Worm (Caenorhabditis elegans): ENCODE data around the gene dos-2.

- TF ChIP-seq lin-39 (tag; optimal IDR thresholded peaks at IDR 0.05) (no peak), dpl-1 (GFP tag; optimal IDR thresholded peaks at IDR 0.05) (no peak), lin-38 (GFP tag; IDR thresholded peaks at IDR 0.05) (no peak), lin-13 (GFP tag; optimal IDR thresholded peaks at IDR 0.05) (no peak), F49E8.2 (tag; optimal IDR thresholded peaks at IDR 0.05; ENCODE audit: borderline replicate concordance) (no peak), ceh-82 (tag; optimal IDR thresholded peaks at IDR 0.05) (no peak), snpc-4 (tag; optimal IDR thresholded peaks at IDR 0.05) (no peak), vab-7 (GFP tag; IDR thresholded peaks at IDR 0.05) (no peak), ztf-11 (tag; optimal IDR thresholded peaks at IDR 0.05) (no peak), madf-5 (GFP tag; IDR thresholded peaks at IDR 0.05) (no peak), nhr-28 (tag; optimal IDR thresholded peaks at IDR 0.05) (no peak)
Observed at ce11 chrII:3950077-3950476, 26.0 kb upstream of the dos-2 start, which contains the start of gene sea-2.
